Worm (Caenorhabditis elegans) whole organism, mixed stage, embryonic: Measurements from ENCODE around the gene clec-67.

Experiments used
- lin-13 ChIP-seq: fragments of 150-350 bp; optimal IDR thresholded peaks from 2 replicates; lab custom pipeline; 2014; ENCODE audit warnings: missing biosample characterization, missing genetic modification characterization
- nhr-12 ChIP-seq: fragments of 150-350 bp; optimal IDR thresholded peaks from 2 replicates; lab custom pipeline; 2014; ENCODE audit warnings: missing biosample characterization, missing genetic modification characterization
- nhr-28 ChIP-seq: fragments of 150-350 bp; optimal IDR thresholded peaks from 2 replicates; lab custom pipeline; 2014; ENCODE audit warnings: missing biosample characterization, missing genetic modification characterization
- nhr-76 ChIP-seq: sonication (generic microtip); optimal IDR thresholded peaks from 2 replicates; lab custom pipeline; 2017; ENCODE audit warnings: missing biosample characterization, missing genetic modification characterization
- sem-2 ChIP-seq: fragments of 200-800 bp; sonication (Bioruptor generic); optimal IDR thresholded peaks from 2 replicates; lab custom pipeline; 2018; ENCODE audit warnings: mild to moderate bottlenecking, missing genetic modification characterization, missing compliant biosample characterization
- snpc-4 ChIP-seq: fragments of 150-350 bp; optimal IDR thresholded peaks from 2 replicates; lab custom pipeline; 2014; ENCODE audit warnings: missing biosample characterization, missing genetic modification characterization
- unc-39 ChIP-seq: fragments of 150-350 bp; optimal IDR thresholded peaks from 2 replicates; lab custom pipeline; 2014; ENCODE audit warnings: missing biosample characterization, missing genetic modification characterization
- unc-62 ChIP-seq: fragments of 150-350 bp; optimal IDR thresholded peaks from 2 replicates; lab custom pipeline; 2014; ENCODE audit warnings: missing biosample characterization, missing genetic modification reagents, missing genetic modification characterization
- ztf-11 ChIP-seq: fragments of 150-350 bp; optimal IDR thresholded peaks from 2 replicates; lab custom pipeline; 2014; ENCODE audit warnings: missing biosample characterization, missing genetic modification characterization

ce11 chrIV:3926117-3926516 is 4.2 kb downstream of the clec-67 start, which contains the start of gene clec-68:
- TF ChIP-seq snpc-4 (tag; lab: Kevin White, UChicago) (no peak), unc-62 (GFP tag; lab: Kevin White, UChicago) (no peak), nhr-12 (no peak), unc-39 (tag; lab: Kevin White, UChicago) (no peak), nhr-76 (tag; lab: Kevin White, UChicago) (no peak), lin-13 (tag; lab: Kevin White, UChicago) (no peak), sem-2 (GFP tag; lab: Kevin White, UChicago) (no peak), nhr-28 (tag; lab: Kevin White, UChicago) (no peak), ztf-11 (tag; lab: Kevin White, UChicago) (no peak)
